Worm (Caenorhabditis elegans) whole organism, late embryonic: ENCODE data around the gene oxy-4.

ENCODE experiments used
- C08G9.2 ChIP-seq: sonication (generic microtip); optimal IDR thresholded peaks from 2 replicates; lab custom pipeline; 2016; ENCODE audit warnings: mild to moderate bottlenecking, missing genetic modification characterization, moderate library complexity, missing compliant biosample characterization
- C38D4.7 ChIP-seq: fragments of 200-800 bp; sonication (Bioruptor generic); optimal IDR thresholded peaks from 2 replicates; lab custom pipeline; 2018; ENCODE audit warnings: mild to moderate bottlenecking, missing genetic modification characterization, moderate library complexity, missing compliant biosample characterization
- F13H6.1 ChIP-seq: sonication (generic microtip); optimal IDR thresholded peaks from 2 replicates; lab custom pipeline; 2016; ENCODE audit warnings: missing genetic modification characterization, missing compliant biosample characterization
- K02D7.2 ChIP-seq: sonication (generic microtip); optimal IDR thresholded peaks from 2 replicates; lab custom pipeline; 2017; ENCODE audit warnings: mild to moderate bottlenecking, missing genetic modification characterization, missing compliant biosample characterization
- T23F11.4 ChIP-seq: fragments of 200-800 bp; sonication (Bioruptor generic); optimal IDR thresholded peaks from 2 replicates; lab custom pipeline; 2018; ENCODE audit warnings: mild to moderate bottlenecking, missing genetic modification characterization, missing compliant biosample characterization
- Y22D7AL.16 ChIP-seq: sonication (generic microtip); optimal IDR thresholded peaks from 2 replicates; lab custom pipeline; 2016; ENCODE audit warnings: missing genetic modification characterization, missing compliant biosample characterization
- ceh-18 ChIP-seq: sonication (generic microtip); optimal IDR thresholded peaks from 2 replicates; lab custom pipeline; 2016; ENCODE audit warnings: missing genetic modification characterization, missing compliant biosample characterization
- ceh-19 ChIP-seq: fragments of 200-800 bp; sonication (Bioruptor generic); optimal IDR thresholded peaks from 2 replicates; lab custom pipeline; 2018; ENCODE audit warnings: mild to moderate bottlenecking, missing genetic modification characterization, missing compliant biosample characterization
- ceh-45 ChIP-seq: fragments of 200-800 bp; sonication (Bioruptor generic); IDR thresholded peaks from 2 replicates; pipeline ENCODE4 v1.3.6; 2022; ENCODE audit warnings: missing genetic modification reagents, missing genetic modification characterization, missing compliant biosample characterization
- ceh-6 ChIP-seq: fragments of 200-800 bp; sonication (Bioruptor generic); optimal IDR thresholded peaks from 2 replicates; lab custom pipeline; 2018; ENCODE audit warnings: mild to moderate bottlenecking, missing genetic modification characterization, missing compliant biosample characterization
- ceh-9 ChIP-seq: sonication (generic microtip); optimal IDR thresholded peaks from 2 replicates; lab custom pipeline; 2016; ENCODE audit warnings: mild to moderate bottlenecking, missing genetic modification characterization, inconsistent platforms, missing compliant biosample characterization
- dmd-4 ChIP-seq: sonication (generic microtip); optimal IDR thresholded peaks from 2 replicates; lab custom pipeline; 2016; ENCODE audit warnings: borderline replicate concordance, missing genetic modification characterization, missing compliant biosample characterization
- dve-1 ChIP-seq: sonication (generic microtip); optimal IDR thresholded peaks from 2 replicates; lab custom pipeline; 2017; ENCODE audit warnings: antibody characterized with exemption, mild to moderate bottlenecking, missing genetic modification characterization, missing compliant biosample characterization
- elt-4 ChIP-seq: sonication (generic microtip); optimal IDR thresholded peaks from 2 replicates; lab custom pipeline; 2016; ENCODE audit warnings: missing genetic modification characterization, missing compliant biosample characterization
- eyg-1 ChIP-seq: sonication (generic microtip); optimal IDR thresholded peaks from 2 replicates; lab custom pipeline; 2016; ENCODE audit warnings: missing genotype, missing genetic modification characterization, missing compliant biosample characterization
- gmeb-2 ChIP-seq: sonication (generic microtip); optimal IDR thresholded peaks from 2 replicates; lab custom pipeline; 2016; ENCODE audit warnings: missing genetic modification characterization, inconsistent platforms, missing compliant biosample characterization
- hlh-15 ChIP-seq: sonication (generic microtip); optimal IDR thresholded peaks from 2 replicates; lab custom pipeline; 2016; ENCODE audit warnings: missing genetic modification characterization, missing compliant biosample characterization
- hlh-30 ChIP-seq: sonication (generic microtip); optimal IDR thresholded peaks from 2 replicates; lab custom pipeline; 2017; ENCODE audit warnings: antibody characterized with exemption, missing genetic modification characterization, missing compliant biosample characterization; ENCODE audit not compliant: insufficient read depth
- hlh-6 ChIP-seq: sonication (generic microtip); optimal IDR thresholded peaks from 2 replicates; lab custom pipeline; 2016; ENCODE audit warnings: missing genotype, missing genetic modification characterization, missing compliant biosample characterization
- lin-11 ChIP-seq: fragments of 200-800 bp; sonication (Bioruptor generic); optimal IDR thresholded peaks from 2 replicates; lab custom pipeline; 2018; ENCODE audit warnings: mild to moderate bottlenecking, missing genetic modification characterization, missing compliant biosample characterization
- madf-2 ChIP-seq: sonication (generic microtip); optimal IDR thresholded peaks from 2 replicates; lab custom pipeline; 2017; ENCODE audit warnings: missing genetic modification characterization, missing compliant biosample characterization
- mec-3 ChIP-seq: sonication (generic microtip); optimal IDR thresholded peaks from 2 replicates; lab custom pipeline; 2016; ENCODE audit warnings: borderline replicate concordance, missing genetic modification characterization, missing compliant biosample characterization
- nfya-1 ChIP-seq: sonication (generic microtip); optimal IDR thresholded peaks from 2 replicates; lab custom pipeline; 2017; ENCODE audit warnings: missing genetic modification characterization, mild to moderate bottlenecking, missing compliant biosample characterization, antibody characterized with exemption, moderate library complexity
- nhr-11 ChIP-seq: fragments of 150-350 bp; optimal IDR thresholded peaks from 2 replicates; lab custom pipeline; 2014; ENCODE audit warnings: missing biosample characterization, missing genetic modification characterization
- npax-4 ChIP-seq: sonication (generic microtip); optimal IDR thresholded peaks from 2 replicates; lab custom pipeline; 2016; ENCODE audit warnings: missing genetic modification characterization, missing compliant biosample characterization
- odd-2 ChIP-seq: sonication (generic microtip); optimal IDR thresholded peaks from 2 replicates; lab custom pipeline; 2017; ENCODE audit warnings: antibody characterized with exemption, mild to moderate bottlenecking, missing genetic modification characterization, missing compliant biosample characterization
- pha-2 ChIP-seq: sonication (generic microtip); optimal IDR thresholded peaks from 2 replicates; lab custom pipeline; 2017; ENCODE audit warnings: mild to moderate bottlenecking, missing genetic modification characterization, missing compliant biosample characterization
- pha-4 ChIP-seq: fragments of 150-350 bp; optimal IDR thresholded peaks from 2 replicates; lab custom pipeline; 2018; ENCODE audit warnings: missing biosample characterization, missing genetic modification reagents, missing genetic modification characterization
- pqm-1 ChIP-seq: sonication (generic microtip); optimal IDR thresholded peaks from 2 replicates; lab custom pipeline; 2016; ENCODE audit warnings: missing genetic modification characterization, missing compliant biosample characterization
- ref-2 ChIP-seq: sonication (generic microtip); optimal IDR thresholded peaks from 2 replicates; lab custom pipeline; 2016; ENCODE audit warnings: missing genetic modification characterization, missing compliant biosample characterization
- rnt-1 ChIP-seq: sonication (generic microtip); optimal IDR thresholded peaks from 2 replicates; lab custom pipeline; 2016; ENCODE audit warnings: missing genetic modification characterization, missing compliant biosample characterization
- sdc-2 ChIP-seq: sonication (generic microtip); optimal IDR thresholded peaks from 2 replicates; lab custom pipeline; 2016; ENCODE audit warnings: missing genotype, missing genetic modification characterization, missing compliant biosample characterization
- sox-2 ChIP-seq: fragments of 200-800 bp; sonication (Bioruptor generic); IDR thresholded peaks from 2 replicates; pipeline ENCODE4 v1.3.6; 2022; ENCODE audit warnings: missing genetic modification reagents, missing genetic modification characterization, missing compliant biosample characterization
- sox-4 ChIP-seq: sonication (generic microtip); optimal IDR thresholded peaks from 2 replicates; lab custom pipeline; 2017; ENCODE audit warnings: mild to moderate bottlenecking, missing genetic modification characterization, inconsistent platforms, missing compliant biosample characterization
- syd-9 ChIP-seq: sonication (generic microtip); optimal IDR thresholded peaks from 2 replicates; lab custom pipeline; 2016; ENCODE audit warnings: mild to moderate bottlenecking, missing genetic modification characterization, moderate library complexity, missing compliant biosample characterization
- tbx-2 ChIP-seq: sonication (generic microtip); optimal IDR thresholded peaks from 2 replicates; lab custom pipeline; 2016; ENCODE audit warnings: missing genetic modification characterization, missing compliant biosample characterization
- ttx-3 ChIP-seq: sonication (generic microtip); optimal IDR thresholded peaks from 2 replicates; lab custom pipeline; 2016; ENCODE audit warnings: missing genetic modification reagents, missing genetic modification characterization, missing compliant biosample characterization
- unc-3 ChIP-seq, 2 experiments: fragments of 200-800 bp in 1 of 2; sonication (Bioruptor generic) in 1 of 2; sonication (generic microtip) in 1 of 2; conservative IDR thresholded peaks in 1 of 2; optimal IDR thresholded peaks in 1 of 2; 2 replicates each; pipeline versions ENCODE4 v1.3.6 to Lab custom; 2016 to 2022; ENCODE audit warnings: missing compliant biosample characterization in 2 of 2, missing genetic modification characterization in 2 of 2, missing genetic modification reagents in 1 of 2
- unc-55 ChIP-seq: sonication (generic microtip); optimal IDR thresholded peaks from 2 replicates; lab custom pipeline; 2017; ENCODE audit warnings: missing biosample characterization, missing genetic modification reagents, missing genetic modification characterization
- unc-86 ChIP-seq: sonication (generic microtip); optimal IDR thresholded peaks from 2 replicates; lab custom pipeline; 2016; ENCODE audit warnings: missing genetic modification characterization, missing compliant biosample characterization
- zip-5 ChIP-seq: sonication (generic microtip); optimal IDR thresholded peaks from 2 replicates; lab custom pipeline; 2016; ENCODE audit warnings: missing genetic modification characterization, missing compliant biosample characterization
- ztf-16 ChIP-seq: sonication (generic microtip); optimal IDR thresholded peaks from 2 replicates; lab custom pipeline; 2017; ENCODE audit warnings: missing genetic modification characterization, missing compliant biosample characterization

oxy-4 gene

ce11 chrIII:5124385-5124784 is 34.2 kb downstream of the oxy-4 start:
- peak; percentile 52 for TF ChIP-seq unc-55 (GFP tag; lab: Kevin White, UChicago)
- TF ChIP-seq lin-11 (tag; lab: Kevin White, UChicago) = no peak
- TF ChIP-seq tbx-2 = peak; percentile 79
- no peak for TF ChIP-seq sdc-2 (tag; lab: Kevin White, UChicago)
- TF ChIP-seq dmd-4 (tag; lab: Kevin White, UChicago) = no peak
- no peak for TF ChIP-seq madf-2
- no peak for TF ChIP-seq T23F11.4 (GFP tag; lab: Kevin White, UChicago)
- TF ChIP-seq elt-4 (tag; lab: Kevin White, UChicago) = no peak
- TF ChIP-seq C38D4.7 (GFP tag; lab: Kevin White, UChicago) = no peak
- no peak for TF ChIP-seq ttx-3 (tag; lab: Kevin White, UChicago)

- TF ChIP-seq tbx-2 (peak; percentile 29), pqm-1 (tag; lab: Kevin White, UChicago) (no peak), npax-4 (tag; lab: Kevin White, UChicago) (no peak)
Measured at ce11 chrIII:5120593-5120992, 38.0 kb downstream of the oxy-4 start.

- TF ChIP-seq hlh-15 (tag; lab: Kevin White, UChicago) (no peak), mec-3 (no peak), unc-3 (GFP tag; conservative IDR thresholded peaks at IDR 0.05; lab: Robert Waterston, UW) (no peak), unc-3 (tag; optimal IDR thresholded peaks at IDR 0.05; lab: Kevin White, UChicago) (no peak), dve-1 (no peak), lin-11 (tag; lab: Kevin White, UChicago) (no peak), ceh-19 (GFP tag; lab: Kevin White, UChicago) (no peak), ceh-45 (no peak), syd-9 (no peak), unc-86 (tag; lab: Kevin White, UChicago) (no peak), hlh-30 (tag; lab: Kevin White, UChicago) (no peak)
Measured at ce11 chrIII:5119063-5119462, 39.5 kb downstream of the oxy-4 start.

ce11 chrIII:5112998-5113397 is 45.6 kb downstream of the oxy-4 start:
- TF ChIP-seq F13H6.1 (tag; lab: Kevin White, UChicago) = no peak
- TF ChIP-seq ceh-6 = no peak
- no peak for TF ChIP-seq ztf-16 (tag; lab: Kevin White, UChicago)
- TF ChIP-seq eyg-1 (tag; lab: Kevin White, UChicago) = no peak
- no peak for TF ChIP-seq sox-4
- TF ChIP-seq ref-2 (tag; lab: Kevin White, UChicago) = no peak
- no peak for TF ChIP-seq gmeb-2 (tag; lab: Kevin White, UChicago)
- no peak for TF ChIP-seq hlh-6 (tag; lab: Kevin White, UChicago)
- no peak for TF ChIP-seq unc-3 (GFP tag; conservative IDR thresholded peaks at IDR 0.05; lab: Robert Waterston, UW)
- TF ChIP-seq unc-3 (tag; optimal IDR thresholded peaks at IDR 0.05; lab: Kevin White, UChicago) = no peak
- TF ChIP-seq ceh-18 (tag; lab: Kevin White, UChicago) = no peak
- no peak for TF ChIP-seq lin-11 (tag; lab: Kevin White, UChicago)
- TF ChIP-seq ceh-45 = no peak
- TF ChIP-seq zip-5 (tag; lab: Kevin White, UChicago) = no peak
- TF ChIP-seq nfya-1 (tag; lab: Kevin White, UChicago) = no peak
- TF ChIP-seq dve-1 = no peak

ce11 chrIII:5112399-5112798 is 46.2 kb downstream of the oxy-4 start:
- TF ChIP-seq rnt-1 (no peak), sox-2 (no peak), unc-86 (tag; lab: Kevin White, UChicago) (no peak), ztf-16 (tag; lab: Kevin White, UChicago) (no peak), C08G9.2 (tag; lab: Kevin White, UChicago) (no peak), pha-4 (tag; lab: Kevin White, UChicago) (no peak), odd-2 (tag; lab: Kevin White, UChicago) (no peak), pha-2 (tag; lab: Kevin White, UChicago) (no peak), zip-5 (tag; lab: Kevin White, UChicago) (no peak), ceh-45 (no peak), nhr-11 (no peak), ceh-9 (tag; lab: Kevin White, UChicago) (no peak), Y22D7AL.16 (tag; lab: Kevin White, UChicago) (no peak), K02D7.2 (tag; lab: Kevin White, UChicago) (no peak)
